Fruit fly (Drosophila melanogaster) Kc167 (cell line): ENCODE measurements around the gene CG5290.

Experiments
- insv ChIP-seq: fragments of >200 bp; optimal IDR thresholded peaks from 3 replicates; lab custom pipeline; 2018; ENCODE audit warnings: missing external identifiers
- psq ChIP-seq: fragments of >200 bp; optimal IDR thresholded peaks from 2 replicates; lab custom pipeline; 2017; ENCODE audit warnings: missing external identifiers
- ttk ChIP-seq: sonication (Bioruptor generic); optimal IDR thresholded peaks from 2 replicates; lab custom pipeline; 2017; ENCODE audit warnings: missing external identifiers

dm6 chr3L:17941575-17941974 lies 29.2 kb upstream of the CG5290 start:
- no peak for TF ChIP-seq psq (lab: Kevin White, UChicago)
- TF ChIP-seq ttk, result no peak
- TF ChIP-seq insv (lab: Kevin White, UChicago), result no peak
